Worm (Caenorhabditis elegans): ENCODE data around the gene T06C12.14.
"Not testable (repeated sequence)": the region's sequence is repeated elsewhere in the genome, so short reads cannot be mapped to it uniquely, and the experiment has no call there.

Gene T06C12.14

ce11 chrV:15922979-15923378, 23.2 kb downstream of the T06C12.14 start, which contains the start of gene F35E8.13:
Gene F35E8.13, plus strand, starts transcription at chrV:15923279.
- TF ChIP-seq ceh-91 (GFP tag; IDR thresholded peaks at IDR 0.05) (no peak), lsl-1 (GFP tag; optimal IDR thresholded peaks at IDR 0.05) (no peak), akir-1 (GFP tag; optimal IDR thresholded peaks at IDR 0.05) (no peak), F55B11.4 (tag; optimal IDR thresholded peaks at IDR 0.05; ENCODE audit: borderline replicate concordance, insufficient read depth) (no peak)

DNA sequence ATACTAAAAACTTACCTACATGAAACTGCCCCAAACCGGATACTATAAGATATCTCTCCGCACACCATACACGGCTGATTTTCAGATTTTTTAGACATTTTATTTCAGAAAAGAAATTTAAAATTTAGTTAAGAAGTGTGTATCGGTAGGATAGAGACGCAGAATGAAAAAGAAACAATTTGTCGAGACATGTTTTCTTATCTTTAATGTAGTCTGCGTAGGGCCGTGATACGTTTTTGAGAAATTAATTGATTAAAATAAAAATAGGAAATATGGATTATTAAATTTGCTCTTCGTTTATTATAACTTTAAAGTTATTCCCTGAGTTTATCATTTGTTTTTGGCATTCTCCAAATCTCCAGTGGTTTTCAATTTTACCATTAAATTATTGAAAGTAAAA, 24.5 kb downstream of the T06C12.14 start, which contains the start of gene nhr-108:
Gene nhr-108 (minus strand): TSS at position 166 of the 400 bp plus-strand sequence.
- TF ChIP-seq let-607 (tag; optimal IDR thresholded peaks at IDR 0.05) = no peak
- no peak for TF ChIP-seq chd-7 (tag; optimal IDR thresholded peaks at IDR 0.05)
- TF ChIP-seq F10E7.11 (tag; optimal IDR thresholded peaks at IDR 0.05) = no peak
- TF ChIP-seq nfya-1 (tag; optimal IDR thresholded peaks at IDR 0.05; ENCODE audit: borderline replicate concordance, insufficient read depth) = no peak
- no peak for TF ChIP-seq F52B5.7 (tag; optimal IDR thresholded peaks at IDR 0.05)
- no peak for TF ChIP-seq pha-4 (tag; optimal IDR thresholded peaks at IDR 0.05)
- TF ChIP-seq sptf-2 (GFP tag; optimal IDR thresholded peaks at IDR 0.05) = no peak
- TF ChIP-seq F39B2.1 (GFP tag; IDR thresholded peaks at IDR 0.05) = no peak
- no peak for TF ChIP-seq hrde-1 (tag; optimal IDR thresholded peaks at IDR 0.05; ENCODE audit: borderline replicate concordance)
- TF ChIP-seq madf-8 (GFP tag; conservative IDR thresholded peaks at IDR 0.05) = no peak
- TF ChIP-seq B0261.1 (tag; optimal IDR thresholded peaks at IDR 0.05) = no peak

ce11 chrV:15928325-15928724, 28.5 kb downstream of the T06C12.14 start, which contains the start of gene pzf-1:
Gene pzf-1, minus strand, starts transcription at chrV:15928425.
- no peak for TF ChIP-seq tbp1 (GFP tag; optimal IDR thresholded peaks at IDR 0.05)
- no peak for TF ChIP-seq nhr-179 (tag; optimal IDR thresholded peaks at IDR 0.05)
- TF ChIP-seq somi-1 (GFP tag; optimal IDR thresholded peaks at IDR 0.05) = no peak
- no peak for TF ChIP-seq aptf-2 (GFP tag; conservative IDR thresholded peaks at IDR 0.05)
- no peak for TF ChIP-seq hlh-12 (tag; optimal IDR thresholded peaks at IDR 0.05)
- TF ChIP-seq snpc-1.1 (tag; optimal IDR thresholded peaks at IDR 0.05; ENCODE audit: insufficient read depth) = no peak
- TF ChIP-seq nfya-2 (GFP tag; IDR thresholded peaks at IDR 0.05) = no peak
- no peak for TF ChIP-seq attf-3 (GFP tag; conservative IDR thresholded peaks at IDR 0.05)
- TF ChIP-seq lin-35 (GFP tag; optimal IDR thresholded peaks at IDR 0.05) = no peak
- no peak for TF ChIP-seq lin-26 (GFP tag; IDR thresholded peaks at IDR 0.05)
- no peak for TF ChIP-seq ZK185.1 (tag; optimal IDR thresholded peaks at IDR 0.05; ENCODE audit: poor library complexity, severe bottlenecking)
- no peak for TF ChIP-seq let-526 (GFP tag; IDR thresholded peaks at IDR 0.05)
- no peak for TF ChIP-seq hsf-1 (GFP tag; IDR thresholded peaks at IDR 0.05)

- not testable (repeated sequence) for TF ChIP-seq aptf-2 (GFP tag; conservative IDR thresholded peaks at IDR 0.05); C06A6.2 (GFP tag; conservative IDR thresholded peaks at IDR 0.05); cebp-1 (GFP tag; IDR thresholded peaks at IDR 0.05); cebp-1 (tag; optimal IDR thresholded peaks at IDR 0.05)
Observed at ce11 chrV:15929882-15930281, 30.1 kb downstream of the T06C12.14 start, which contains the start of gene srbc-77. Gene srbc-77, plus strand, starts transcription at chrV:15930182.

ce11 chrV:15932390-15932789, 32.6 kb downstream of the T06C12.14 start, which contains the start of gene srw-26:
Gene srw-26, minus strand, starts transcription at chrV:15932490.
- no peak for TF ChIP-seq rec-8 (tag; optimal IDR thresholded peaks at IDR 0.05)
- TF ChIP-seq sea-2 (GFP tag; IDR thresholded peaks at IDR 0.05) = no peak
- TF ChIP-seq Y67H2A.10 (GFP tag; conservative IDR thresholded peaks at IDR 0.05) = no peak
- TF ChIP-seq dox-1 (GFP tag; IDR thresholded peaks at IDR 0.05) = no peak
- TF ChIP-seq hmg-1.2 (GFP tag; IDR thresholded peaks at IDR 0.05) = no peak
- no peak for TF ChIP-seq egl-44 (GFP tag; IDR thresholded peaks at IDR 0.05)
- no peak for TF ChIP-seq mes-4 (tag; optimal IDR thresholded peaks at IDR 0.05)
- no peak for TF ChIP-seq ZK185.1 (tag; optimal IDR thresholded peaks at IDR 0.05; ENCODE audit: poor library complexity, severe bottlenecking)
- no peak for TF ChIP-seq madf-3 (GFP tag; IDR thresholded peaks at IDR 0.05)
- TF ChIP-seq mcd-1 (GFP tag; IDR thresholded peaks at IDR 0.05) = no peak
- TF ChIP-seq ztf-25 (GFP tag; IDR thresholded peaks at IDR 0.05) = no peak
- TF ChIP-seq ceh-100 (GFP tag; IDR thresholded peaks at IDR 0.05) = no peak
- TF ChIP-seq ets-4 (GFP tag; optimal IDR thresholded peaks at IDR 0.05) = no peak
